Worm (Caenorhabditis elegans): ENCODE data around the gene C01G5.25.

- no peak for TF ChIP-seq nhr-76 (tag; optimal IDR thresholded peaks at IDR 0.05)
- no peak for TF ChIP-seq ama-1 (optimal IDR thresholded peaks at IDR 0.05)
- no peak for TF ChIP-seq zag-1 (tag; optimal IDR thresholded peaks at IDR 0.05)
- no peak for TF ChIP-seq R02D3.7 (tag; optimal IDR thresholded peaks at IDR 0.05)
- TF ChIP-seq aly-2 (tag; optimal IDR thresholded peaks at IDR 0.05) = no peak
- no peak for TF ChIP-seq elt-3 (tag; optimal IDR thresholded peaks at IDR 0.05)
- TF ChIP-seq ztf-11 (tag; optimal IDR thresholded peaks at IDR 0.05) = no peak
Measured at ce11 chrIV:6524531-6524930, 17.0 kb upstream of the C01G5.25 start, which contains the start of gene C01G5.5.
